Worm (Caenorhabditis elegans): Measurements from ENCODE around the gene lgc-54.

DNA sequence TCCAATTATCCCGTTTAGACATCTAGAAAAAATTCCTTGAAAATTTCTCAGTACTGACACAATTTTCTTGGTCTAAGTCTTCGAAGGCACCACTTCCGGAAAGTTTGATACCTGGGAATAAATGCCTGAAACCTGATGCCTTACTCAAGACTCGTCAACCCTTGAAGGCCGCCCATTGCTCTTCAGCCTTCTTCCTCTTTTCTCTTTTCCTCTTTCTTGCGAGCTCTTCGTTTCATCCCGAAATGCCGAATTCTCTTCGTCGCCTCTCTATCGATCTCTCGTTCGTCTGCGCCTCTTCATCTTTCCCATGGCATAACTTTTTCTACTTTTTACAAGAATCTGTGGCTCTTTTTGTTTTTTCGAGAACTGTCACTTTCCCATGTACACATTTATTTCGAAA lies 47.3 kb upstream of the lgc-54 start:
- no peak for TF ChIP-seq snpc-1.3 (tag; optimal IDR thresholded peaks at IDR 0.05; ENCODE audit: insufficient read depth)
- TF ChIP-seq nfya-1 (tag; optimal IDR thresholded peaks at IDR 0.05; ENCODE audit: borderline replicate concordance, insufficient read depth) = no peak
- TF ChIP-seq hlh-12 (tag; optimal IDR thresholded peaks at IDR 0.05) = no peak
- no peak for TF ChIP-seq snpc-4 (GFP tag; optimal IDR thresholded peaks at IDR 0.05)
- no peak for TF ChIP-seq snpc-4 (tag; optimal IDR thresholded peaks at IDR 0.05)
- no peak for TF ChIP-seq chd-7 (tag; optimal IDR thresholded peaks at IDR 0.05)
- TF ChIP-seq nhr-120 (GFP tag; IDR thresholded peaks at IDR 0.05) = no peak
- no peak for TF ChIP-seq pbrm-1 (GFP tag; IDR thresholded peaks at IDR 0.05)
- TF ChIP-seq hlh-26 (GFP tag; conservative IDR thresholded peaks at IDR 0.05) = no peak
- TF ChIP-seq B0261.1 (tag; optimal IDR thresholded peaks at IDR 0.05) = no peak
- no peak for TF ChIP-seq attf-5 (GFP tag; optimal IDR thresholded peaks at IDR 0.05)
- TF ChIP-seq zfh-2 (GFP tag; conservative IDR thresholded peaks at IDR 0.05) = peak; percentile 50
- TF ChIP-seq rec-8 (tag; optimal IDR thresholded peaks at IDR 0.05) = no peak
- no peak for TF ChIP-seq unc-62 (GFP tag; optimal IDR thresholded peaks at IDR 0.05)
- TF ChIP-seq F22D6.2 (tag; optimal IDR thresholded peaks at IDR 0.05) = no peak
